Worm (Caenorhabditis elegans): ENCODE results near the gene scl-2.

DNA sequence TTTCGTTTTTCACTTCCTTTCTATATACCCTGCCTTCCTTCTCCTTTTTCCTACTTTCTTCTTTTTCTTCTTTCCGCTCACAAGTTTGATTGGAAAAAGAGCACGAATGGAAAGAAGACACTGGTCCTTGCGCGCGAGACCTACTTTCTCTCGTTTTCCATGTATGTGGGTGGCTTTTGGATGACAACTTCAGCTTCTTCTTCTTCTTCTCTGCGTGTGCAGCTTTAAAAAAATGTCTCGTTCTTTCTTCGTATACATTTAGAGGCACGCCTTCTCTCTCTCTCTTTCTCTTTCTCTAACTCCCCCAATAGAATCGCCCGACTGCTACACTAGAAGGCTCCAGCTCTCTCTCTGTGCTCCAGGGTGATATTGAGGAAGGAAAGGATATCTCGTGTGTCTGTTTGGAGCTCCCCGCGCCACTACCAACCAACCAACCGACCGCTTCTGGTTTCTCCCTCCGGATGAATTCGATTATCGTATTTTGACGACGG, 31.6 kb upstream of the scl-2 start:
- TF ChIP-seq nhr-77 (tag; optimal IDR thresholded peaks at IDR 0.05) (no peak), jun-1 (tag; optimal IDR thresholded peaks at IDR 0.05) (no peak), aly-2 (tag; optimal IDR thresholded peaks at IDR 0.05) (no peak), nhr-43 (tag; optimal IDR thresholded peaks at IDR 0.05; ENCODE audit: poor library complexity, severe bottlenecking) (no peak), fos-1 (tag; optimal IDR thresholded peaks at IDR 0.05) (no peak), egl-27 (tag; optimal IDR thresholded peaks at IDR 0.05) (no peak), nhr-11 (tag; optimal IDR thresholded peaks at IDR 0.05) (no peak), nhr-28 (tag; optimal IDR thresholded peaks at IDR 0.05) (no peak), unc-62 (GFP tag; optimal IDR thresholded peaks at IDR 0.05) (no peak), skn-1 (tag; optimal IDR thresholded peaks at IDR 0.05) (peak; percentile 9), zag-1 (tag; optimal IDR thresholded peaks at IDR 0.05) (no peak), unc-39 (tag; optimal IDR thresholded peaks at IDR 0.05) (no peak), pqm-1 (tag; optimal IDR thresholded peaks at IDR 0.05) (no peak), fkh-10 (GFP tag; optimal IDR thresholded peaks at IDR 0.05) (no peak)

Measured in whole organism, L3 larva.